Worm (Caenorhabditis elegans): ENCODE results near the gene C25D7.10.
"Not testable (repeated sequence)": the region's sequence is repeated elsewhere in the genome, so short reads cannot be mapped to it uniquely, and the experiment has no call there.

DNA sequence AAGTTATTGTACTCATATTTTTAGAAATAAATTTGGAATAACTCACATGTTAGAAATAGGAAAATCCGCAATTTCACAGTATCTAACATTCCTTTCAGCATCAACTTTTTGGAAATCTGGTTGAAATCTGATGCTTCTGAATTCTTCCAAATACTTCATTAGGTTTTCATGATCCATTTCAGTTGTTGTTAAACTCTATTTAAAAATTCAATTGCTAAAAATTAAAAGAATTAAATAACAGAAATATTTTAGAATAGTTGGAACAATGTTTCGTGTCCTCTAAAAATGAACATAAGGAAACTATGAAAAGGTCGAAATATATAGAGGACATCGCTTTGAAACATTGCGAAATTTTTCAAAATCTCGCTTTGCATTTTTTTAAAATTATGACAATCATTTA, 35.9 kb upstream of the C25D7.10 start, which contains the start of gene cng-1:
- TF ChIP-seq ama-1 (optimal IDR thresholded peaks at IDR 0.05); ceh-13 (GFP tag; optimal IDR thresholded peaks at IDR 0.05); flt-1 (GFP tag; IDR thresholded peaks at IDR 0.05): not testable (repeated sequence)

All from whole organism, early embryonic.